Worm (Caenorhabditis elegans): ENCODE measurements around the gene C49A9.4.

- TF ChIP-seq nhr-102 (tag; optimal IDR thresholded peaks at IDR 0.05) (no peak), nhr-41 (GFP tag; IDR thresholded peaks at IDR 0.05) (no peak)
Observed at ce11 chrIV:6258967-6259366, 39.5 kb downstream of the C49A9.4 start.

Measured in whole organism, L4 larva.